Worm (Caenorhabditis elegans) whole organism, dauer: Measurements from ENCODE around the gene F28C1.1.

Source experiments
- unc-62 ChIP-seq: sonication (generic microtip); optimal IDR thresholded peaks from 2 replicates; lab custom pipeline; 2017; ENCODE audit warnings: missing biosample characterization, missing genetic modification reagents, missing genetic modification characterization

F28C1.1 gene

ce11 chrV:12420843-12421242, 29.8 kb upstream of the F28C1.1 start, which contains the start of gene C54D10.4:
Gene C54D10.4 (minus strand): TSS chrV:12420943.
- TF ChIP-seq unc-62 (GFP tag; lab: Kevin White, UChicago) = no peak

- TF ChIP-seq unc-62 (GFP tag; lab: Kevin White, UChicago) = no peak
Observed at ce11 chrV:12421360-12421759, 29.2 kb upstream of the F28C1.1 start.

- no peak for TF ChIP-seq unc-62 (GFP tag; lab: Kevin White, UChicago)
Observed at ce11 chrV:12427826-12428225, 22.8 kb upstream of the F28C1.1 start.

- no peak for TF ChIP-seq unc-62 (GFP tag; lab: Kevin White, UChicago)
Observed at ce11 chrV:12429039-12429438, 21.6 kb upstream of the F28C1.1 start, which contains the start of gene C54D10.5. Gene C54D10.5 (plus strand): TSS chrV:12429339.

- no peak for TF ChIP-seq unc-62 (GFP tag; lab: Kevin White, UChicago)
Observed at ce11 chrV:12432111-12432510, 18.5 kb upstream of the F28C1.1 start, which contains the start of gene C54D10.13. Gene C54D10.13 (minus strand): TSS chrV:12432289.

ce11 chrV:12433105-12433504, 17.5 kb upstream of the F28C1.1 start:
- no peak for TF ChIP-seq unc-62 (GFP tag; lab: Kevin White, UChicago)

ce11 chrV:12433717-12434116, 16.9 kb upstream of the F28C1.1 start, which contains the start of gene srh-25:
Gene srh-25 (minus strand): TSS chrV:12433817.
- no peak for TF ChIP-seq unc-62 (GFP tag; lab: Kevin White, UChicago)

- no peak for TF ChIP-seq unc-62 (GFP tag; lab: Kevin White, UChicago)
Observed at ce11 chrV:12441420-12441819, 9.2 kb upstream of the F28C1.1 start, which contains the start of gene pals-37. Gene pals-37 (minus strand): TSS chrV:12441520.

ce11 chrV:12443754-12444153, 6.9 kb upstream of the F28C1.1 start, which contains the start of gene pals-39:
Gene pals-39 (minus strand): TSS chrV:12443854.
- TF ChIP-seq unc-62 (GFP tag; lab: Kevin White, UChicago) = no peak

ce11 chrV:12446895-12447294, 3.7 kb upstream of the F28C1.1 start, which contains the start of the genes pals-38 and C54D10.9:
Gene pals-38 (minus strand): TSS chrV:12446995.
Gene C54D10.9 (plus strand): TSS chrV:12447153.
- TF ChIP-seq unc-62 (GFP tag; lab: Kevin White, UChicago) = no peak

- no peak for TF ChIP-seq unc-62 (GFP tag; lab: Kevin White, UChicago)
Observed at ce11 chrV:12449902-12450301, 703 bp upstream of the F28C1.1 start, which contains the start of gene C54D10.10. Gene C54D10.10 (minus strand): TSS chrV:12450002.

ce11 chrV:12455695-12456094, 5.1 kb downstream of the F28C1.1 start:
- TF ChIP-seq unc-62 (GFP tag; lab: Kevin White, UChicago) = no peak

ce11 chrV:12460583-12460982, 10.0 kb downstream of the F28C1.1 start:
- no peak for TF ChIP-seq unc-62 (GFP tag; lab: Kevin White, UChicago)

ce11 chrV:12462908-12463307, 12.3 kb downstream of the F28C1.1 start, which contains the start of gene egl-10:
Gene egl-10 (minus strand): TSS chrV:12463008.
- no peak for TF ChIP-seq unc-62 (GFP tag; lab: Kevin White, UChicago)

- TF ChIP-seq unc-62 (GFP tag; lab: Kevin White, UChicago) = no peak
Observed at ce11 chrV:12465399-12465798, 14.8 kb downstream of the F28C1.1 start.

ce11 chrV:12466653-12467052, 16.0 kb downstream of the F28C1.1 start:
- TF ChIP-seq unc-62 (GFP tag; lab: Kevin White, UChicago) = no peak

ce11 chrV:12467755-12468154, 17.1 kb downstream of the F28C1.1 start:
- no peak for TF ChIP-seq unc-62 (GFP tag; lab: Kevin White, UChicago)
